Worm (Caenorhabditis elegans) whole organism, mixed stage, embryonic: ENCODE data around the gene Y7A5A.1.

Experiments
- lin-32 ChIP-seq: fragments of 200-800 bp; sonication (Bioruptor generic); optimal IDR thresholded peaks from 2 replicates; lab custom pipeline; 2018; ENCODE audit warnings: mild to moderate bottlenecking, missing genetic modification characterization, missing compliant biosample characterization
- mep-1 ChIP-seq: fragments of 150-350 bp; optimal IDR thresholded peaks from 2 replicates; lab custom pipeline; 2017; ENCODE audit warnings: missing biosample characterization, missing genetic modification reagents, missing genetic modification characterization, inconsistent platforms
- unc-62 ChIP-seq: fragments of 150-350 bp; optimal IDR thresholded peaks from 2 replicates; lab custom pipeline; 2014; ENCODE audit warnings: missing biosample characterization, missing genetic modification reagents, missing genetic modification characterization

ce11 chrX:15746705-15747104 lies 24.6 kb downstream of the Y7A5A.1 start, which contains the start of gene srxa-9:
- TF ChIP-seq lin-32 (GFP tag; lab: Kevin White, UChicago) (no peak), mep-1 (tag; lab: Kevin White, UChicago) (no peak), unc-62 (GFP tag; lab: Kevin White, UChicago) (no peak)
